Worm (Caenorhabditis elegans) whole organism, L2 larva: Measurements from ENCODE around the gene arc-1.

Experiments used
- C34F6.9 ChIP-seq: fragments of 150-350 bp; optimal IDR thresholded peaks from 2 replicates; lab custom pipeline; 2014; ENCODE audit warnings: missing biosample characterization, missing genetic modification characterization
- R02D3.7 ChIP-seq: fragments of 150-350 bp; optimal IDR thresholded peaks from 2 replicates; lab custom pipeline; 2014; ENCODE audit warnings: missing biosample characterization, missing genetic modification characterization
- Y55F3AM.14 ChIP-seq: fragments of 200-800 bp; sonication (Bioruptor generic); optimal IDR thresholded peaks from 2 replicates; lab custom pipeline; 2018; ENCODE audit warnings: mild to moderate bottlenecking, missing genetic modification characterization, missing compliant biosample characterization
- ZK546.5 ChIP-seq: sonication (generic microtip); optimal IDR thresholded peaks from 2 replicates; lab custom pipeline; 2017; ENCODE audit warnings: missing biosample characterization, missing genetic modification characterization
- alr-1 ChIP-seq: fragments of 150-350 bp; optimal IDR thresholded peaks from 2 replicates; lab custom pipeline; 2014; ENCODE audit warnings: missing biosample characterization, missing genetic modification characterization
- aly-2 ChIP-seq: fragments of 150-350 bp; optimal IDR thresholded peaks from 2 replicates; lab custom pipeline; 2014; ENCODE audit warnings: missing biosample characterization, missing genetic modification characterization
- blmp-1 ChIP-seq: sonication (generic microtip); optimal IDR thresholded peaks from 2 replicates; lab custom pipeline; 2017; ENCODE audit warnings: missing genetic modification characterization, mild to moderate bottlenecking, missing compliant biosample characterization, antibody characterized with exemption, moderate library complexity; ENCODE audit not compliant: insufficient read depth
- ceh-16 ChIP-seq: fragments of 150-350 bp; optimal IDR thresholded peaks from 2 replicates; lab custom pipeline; 2014; ENCODE audit warnings: missing biosample characterization, missing genetic modification characterization
- ceh-82 ChIP-seq: fragments of 150-350 bp; optimal IDR thresholded peaks from 2 replicates; lab custom pipeline; 2014; ENCODE audit warnings: missing biosample characterization, missing genetic modification characterization
- crh-2 ChIP-seq: sonication (generic microtip); optimal IDR thresholded peaks from 2 replicates; lab custom pipeline; 2017; ENCODE audit warnings: missing biosample characterization, missing genetic modification characterization
- elt-1 ChIP-seq: fragments of 150-350 bp; optimal IDR thresholded peaks from 2 replicates; lab custom pipeline; 2014; ENCODE audit warnings: missing biosample characterization, missing genetic modification characterization
- elt-3 ChIP-seq: sonication (generic microtip); optimal IDR thresholded peaks from 2 replicates; lab custom pipeline; 2017; ENCODE audit warnings: missing biosample characterization, missing genetic modification characterization
- fos-1 ChIP-seq: fragments of 150-350 bp; optimal IDR thresholded peaks from 2 replicates; lab custom pipeline; 2014; ENCODE audit warnings: missing biosample characterization, missing genetic modification characterization
- gmeb-1 ChIP-seq: fragments of 150-350 bp; optimal IDR thresholded peaks from 2 replicates; lab custom pipeline; 2014; ENCODE audit warnings: missing biosample characterization, missing genetic modification characterization
- lin-11 ChIP-seq: fragments of 150-350 bp; sonication (generic microtip); optimal IDR thresholded peaks from 2 replicates; lab custom pipeline; 2014; ENCODE audit warnings: missing biosample characterization, missing genetic modification characterization, inconsistent platforms, mixed read lengths
- lin-13 ChIP-seq: fragments of 150-350 bp; optimal IDR thresholded peaks from 2 replicates; lab custom pipeline; 2014; ENCODE audit warnings: missing biosample characterization, missing genetic modification reagents, missing genetic modification characterization
- lin-39 ChIP-seq: fragments of 150-350 bp; optimal IDR thresholded peaks from 2 replicates; lab custom pipeline; 2014; ENCODE audit warnings: missing biosample characterization, missing genetic modification reagents, missing genetic modification characterization
- lsy-2 ChIP-seq, 2 experiments: fragments of 150-350 bp in 1 of 2; sonication (generic microtip) in 1 of 2; optimal IDR thresholded peaks; 2 replicates each; lab custom pipeline; 2014 to 2017; ENCODE audit warnings: missing biosample characterization in 2 of 2, missing genetic modification characterization in 2 of 2
- mab-5 ChIP-seq: fragments of 150-350 bp; optimal IDR thresholded peaks from 2 replicates; lab custom pipeline; 2014; ENCODE audit warnings: missing biosample characterization, missing genetic modification characterization
- mbf-1 ChIP-seq: sonication (generic microtip); optimal IDR thresholded peaks from 2 replicates; lab custom pipeline; 2017; ENCODE audit warnings: missing biosample characterization, missing genetic modification characterization
- mdl-1 ChIP-seq, 2 experiments: fragments of 150-350 bp in 1 of 2; sonication (generic microtip) in 1 of 2; optimal IDR thresholded peaks; 2 replicates each; lab custom pipeline; 2017; ENCODE audit warnings: missing biosample characterization in 2 of 2, missing genetic modification characterization in 2 of 2
- nhr-12 ChIP-seq: fragments of 150-350 bp; optimal IDR thresholded peaks from 2 replicates; lab custom pipeline; 2014; ENCODE audit warnings: missing biosample characterization, missing genetic modification characterization
- nhr-129 ChIP-seq: fragments of 150-350 bp; optimal IDR thresholded peaks from 2 replicates; lab custom pipeline; 2014; ENCODE audit warnings: missing biosample characterization, missing genetic modification characterization
- nhr-21 ChIP-seq: fragments of 150-350 bp; optimal IDR thresholded peaks from 2 replicates; lab custom pipeline; 2014; ENCODE audit warnings: missing biosample characterization, missing genetic modification characterization
- nhr-23 ChIP-seq: fragments of 150-350 bp; optimal IDR thresholded peaks from 2 replicates; lab custom pipeline; 2014; ENCODE audit warnings: missing biosample characterization, missing genetic modification reagents, missing genetic modification characterization
- nhr-237 ChIP-seq: fragments of 150-350 bp; optimal IDR thresholded peaks from 2 replicates; lab custom pipeline; 2014; ENCODE audit warnings: missing biosample characterization, missing genetic modification characterization
- nhr-25 ChIP-seq: fragments of 150-350 bp; sonication (generic microtip); optimal IDR thresholded peaks from 3 replicates; lab custom pipeline; 2014; ENCODE audit warnings: missing biosample characterization, missing genetic modification characterization
- nhr-6 ChIP-seq: fragments of 150-350 bp; optimal IDR thresholded peaks from 2 replicates; lab custom pipeline; 2014; ENCODE audit warnings: missing biosample characterization, missing genetic modification characterization
- nhr-77 ChIP-seq: fragments of 150-350 bp; optimal IDR thresholded peaks from 2 replicates; lab custom pipeline; 2014; ENCODE audit warnings: missing biosample characterization, missing genetic modification characterization
- peb-1 ChIP-seq: fragments of 150-350 bp; optimal IDR thresholded peaks from 2 replicates; lab custom pipeline; 2014; ENCODE audit warnings: missing biosample characterization, missing genetic modification characterization
- sem-4 ChIP-seq: fragments of 150-350 bp; optimal IDR thresholded peaks from 2 replicates; lab custom pipeline; 2014; ENCODE audit warnings: missing biosample characterization, missing genetic modification reagents, missing genetic modification characterization
- sma-3 ChIP-seq: sonication (generic microtip); optimal IDR thresholded peaks from 2 replicates; lab custom pipeline; 2016; ENCODE audit warnings: missing genetic modification reagents, missing genetic modification characterization, missing compliant biosample characterization
- sma-9 ChIP-seq, 2 experiments: fragments of 150-350 bp in 1 of 2; sonication (generic microtip) in 1 of 2; optimal IDR thresholded peaks; 2 replicates each; lab custom pipeline; 2014 to 2016; ENCODE audit warnings: missing genetic modification characterization in 2 of 2, mild to moderate bottlenecking in 1 of 2, missing biosample characterization in 1 of 2, missing compliant biosample characterization in 1 of 2, missing genetic modification reagents in 1 of 2, moderate library complexity in 1 of 2
- snpc-4 ChIP-seq: fragments of 150-350 bp; optimal IDR thresholded peaks from 2 replicates; lab custom pipeline; 2014; ENCODE audit warnings: missing biosample characterization, missing genetic modification characterization
- unc-39 ChIP-seq: fragments of 150-350 bp; optimal IDR thresholded peaks from 2 replicates; lab custom pipeline; 2014; ENCODE audit warnings: missing biosample characterization, missing genetic modification characterization
- unc-55 ChIP-seq: fragments of 150-350 bp; sonication (generic microtip); optimal IDR thresholded peaks from 3 replicates; lab custom pipeline; 2014; ENCODE audit warnings: missing biosample characterization, missing genetic modification reagents, missing genetic modification characterization
- unc-62 ChIP-seq: fragments of 150-350 bp; optimal IDR thresholded peaks from 2 replicates; lab custom pipeline; 2014; ENCODE audit warnings: missing biosample characterization, missing genetic modification reagents, missing genetic modification characterization
- zag-1 ChIP-seq: fragments of 150-350 bp; optimal IDR thresholded peaks from 2 replicates; lab custom pipeline; 2014; ENCODE audit warnings: missing biosample characterization, missing genetic modification characterization
- ztf-1 ChIP-seq: fragments of 200-800 bp; sonication (Bioruptor generic); conservative IDR thresholded peaks from 2 replicates; pipeline ENCODE4 v1.3.6; 2022; ENCODE audit warnings: missing genetic modification characterization, missing compliant biosample characterization
- ztf-11 ChIP-seq: sonication (generic microtip); optimal IDR thresholded peaks from 2 replicates; lab custom pipeline; 2017; ENCODE audit warnings: missing biosample characterization, missing genetic modification characterization
- ztf-4 ChIP-seq: fragments of 150-350 bp; optimal IDR thresholded peaks from 2 replicates; lab custom pipeline; 2014; ENCODE audit warnings: missing biosample characterization, missing genetic modification characterization

arc-1 gene

DNA sequence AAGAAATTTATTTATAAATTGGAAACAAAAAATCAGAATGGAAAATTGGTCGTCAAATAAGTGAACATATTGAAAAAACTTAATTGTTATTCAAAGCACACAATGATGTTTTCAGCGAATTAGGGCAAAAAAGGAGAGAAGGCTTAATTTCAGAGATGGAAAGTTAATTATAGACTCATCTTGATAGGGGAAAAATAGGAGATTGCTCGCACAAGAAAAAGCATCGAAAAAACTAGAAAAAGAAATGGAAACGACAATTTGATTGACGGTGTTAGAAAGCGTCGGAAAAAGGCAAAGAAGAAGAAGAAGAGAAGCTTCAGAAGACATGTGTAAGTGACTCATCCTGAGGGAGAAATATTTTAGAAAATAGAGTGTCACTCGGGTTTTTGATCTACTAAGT is 21.2 kb downstream of the arc-1 start (continued):
- TF ChIP-seq sma-9 (GFP tag; optimal IDR thresholded peaks at IDR 0.05; lab: Kevin White, UChicago) = peak; percentile 15
- no peak for TF ChIP-seq sma-9 (tag; optimal IDR thresholded peaks at IDR 0.05; lab: Kevin White, UChicago)
- TF ChIP-seq zag-1 (tag; lab: Kevin White, UChicago) = peak; percentile 7
- no peak for TF ChIP-seq mab-5 (tag; lab: Kevin White, UChicago)

DNA sequence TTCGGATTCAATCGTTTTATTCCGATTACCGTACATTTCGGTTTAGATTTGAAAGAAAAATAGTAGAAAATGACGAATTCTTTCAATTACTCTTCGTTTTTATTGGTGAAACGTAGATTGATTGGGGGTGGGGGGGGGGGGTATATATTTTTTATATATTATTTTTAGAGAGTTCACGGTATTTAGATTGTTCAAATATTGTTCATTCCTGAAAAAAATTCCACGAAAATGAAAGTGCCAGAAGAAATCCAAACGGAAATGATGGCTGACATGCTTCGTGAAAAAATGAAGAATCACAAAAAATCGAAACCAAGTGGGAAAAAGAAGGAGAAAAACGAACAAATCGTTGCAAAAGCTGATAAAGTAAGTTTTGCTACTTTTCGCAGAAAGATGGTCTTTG is 25.6 kb downstream of the arc-1 start, which contains the start of the genes Y53C12A.8 and Y53C12A.7:
Gene Y53C12A.8 (minus strand): TSS at position 101 of the 400 bp plus-strand sequence.
Gene Y53C12A.7 (plus strand): TSS at position 181 of the 400 bp plus-strand sequence.
- TF ChIP-seq lin-13 (GFP tag; lab: Kevin White, UChicago) = no peak
- TF ChIP-seq ztf-11 (tag; lab: Kevin White, UChicago) = no peak
- TF ChIP-seq nhr-25 (tag; lab: Kevin White, UChicago) = no peak
- TF ChIP-seq crh-2 (tag; lab: Kevin White, UChicago) = no peak
- no peak for TF ChIP-seq alr-1 (tag; lab: Kevin White, UChicago)
- TF ChIP-seq fos-1 (tag; lab: Kevin White, UChicago) = no peak
- TF ChIP-seq Y55F3AM.14 = no peak
- TF ChIP-seq unc-62 (GFP tag; lab: Kevin White, UChicago) = no peak
- TF ChIP-seq aly-2 = no peak
- TF ChIP-seq peb-1 (tag; lab: Kevin White, UChicago) = no peak
- TF ChIP-seq ceh-16 (tag; lab: Kevin White, UChicago) = no peak
- no peak for TF ChIP-seq mab-5 (tag; lab: Kevin White, UChicago)
- no peak for TF ChIP-seq nhr-12 (tag; lab: Kevin White, UChicago)
- TF ChIP-seq elt-1 (tag; lab: Kevin White, UChicago) = no peak
- no peak for TF ChIP-seq lsy-2 (tag; optimal IDR thresholded peaks at IDR 0.05; lab: Kevin White, UChicago)
- TF ChIP-seq ztf-1 (GFP tag; lab: Robert Waterston, UW) = no peak
- TF ChIP-seq zag-1 (tag; lab: Kevin White, UChicago) = no peak
- TF ChIP-seq nhr-21 (tag; lab: Kevin White, UChicago) = no peak
- no peak for TF ChIP-seq nhr-237
- no peak for TF ChIP-seq ceh-82 (tag; lab: Kevin White, UChicago)

DNA sequence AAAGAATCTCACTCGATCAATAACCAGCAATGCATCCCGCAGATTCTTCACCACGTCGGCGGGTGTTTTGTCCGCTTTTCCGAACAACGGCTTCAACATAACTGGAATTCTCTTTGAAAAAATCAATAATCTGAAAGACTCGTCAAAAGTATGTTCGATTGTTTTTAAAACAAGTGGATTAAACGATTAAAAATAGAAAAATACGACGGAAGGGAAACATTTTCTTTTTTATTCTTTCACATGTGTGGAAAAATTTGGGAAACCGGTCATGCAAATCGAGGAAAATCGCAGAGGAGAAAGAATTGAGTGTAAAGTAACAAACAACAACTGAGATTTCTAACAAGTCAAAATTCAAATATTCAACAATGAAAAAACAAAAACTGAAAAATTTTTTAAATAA is 28.8 kb downstream of the arc-1 start, which contains the start of gene mop-25.2:
Gene mop-25.2 (minus strand): TSS at position 101 of the 400 bp plus-strand sequence.
- no peak for TF ChIP-seq mbf-1 (tag; lab: Kevin White, UChicago)

DNA sequence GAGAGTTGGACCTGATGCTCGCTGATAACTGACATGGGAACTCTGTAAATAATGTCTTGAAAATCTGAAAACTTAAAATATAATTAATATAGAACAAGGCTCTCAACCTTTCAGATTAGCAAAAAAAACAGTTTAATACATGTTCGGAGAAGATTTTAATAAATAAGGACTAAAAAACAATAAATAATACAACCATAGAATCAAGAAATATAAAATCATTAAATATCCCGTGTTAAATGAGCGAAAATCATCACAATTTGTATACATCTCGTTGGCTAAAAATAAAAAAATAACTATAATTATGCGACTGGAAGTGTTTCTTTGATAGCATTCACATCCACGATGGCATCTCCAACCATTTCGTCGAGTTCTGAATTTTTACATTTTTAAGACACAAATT is 30.0 kb downstream of the arc-1 start, which contains the start of gene Y53C12A.10:
Gene Y53C12A.10 (minus strand): TSS at position 101 of the 400 bp plus-strand sequence.
- TF ChIP-seq Y55F3AM.14 (no peak), unc-55 (no peak), aly-2 (no peak), nhr-77 (tag; lab: Kevin White, UChicago) (no peak), ceh-82 (tag; lab: Kevin White, UChicago) (no peak), sma-9 (GFP tag; optimal IDR thresholded peaks at IDR 0.05; lab: Kevin White, UChicago) (no peak), sma-9 (tag; optimal IDR thresholded peaks at IDR 0.05; lab: Kevin White, UChicago) (no peak), ztf-4 (tag; lab: Kevin White, UChicago) (no peak), lin-39 (no peak), peb-1 (tag; lab: Kevin White, UChicago) (no peak), crh-2 (tag; lab: Kevin White, UChicago) (no peak)

DNA sequence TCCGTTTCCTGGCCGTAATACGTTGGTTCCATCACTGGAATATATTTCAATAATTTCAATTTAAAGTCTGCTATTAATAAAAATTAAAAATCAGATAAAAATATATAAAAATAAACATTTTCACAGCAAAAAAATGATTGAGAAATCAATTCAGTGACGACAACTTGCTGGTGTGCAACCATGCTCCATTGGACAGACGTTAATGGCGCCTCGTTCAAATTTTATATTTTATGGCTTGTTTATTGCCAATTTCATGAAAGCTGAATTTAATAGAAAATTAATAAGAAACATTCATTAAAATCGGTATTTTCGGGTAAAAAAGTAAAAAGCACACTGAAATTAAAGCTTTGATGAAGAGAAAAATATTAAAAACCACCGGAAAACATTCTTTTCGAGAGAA is 31.4 kb downstream of the arc-1 start, which contains the start of gene Y53C12A.3:
Gene Y53C12A.3 (minus strand): TSS at position 34 of the 400 bp plus-strand sequence.
- TF ChIP-seq C34F6.9 (peak; percentile 40), sem-4 (tag; lab: Kevin White, UChicago) (no peak), mab-5 (tag; lab: Kevin White, UChicago) (no peak), nhr-21 (tag; lab: Kevin White, UChicago) (no peak), mdl-1 (tag; optimal IDR thresholded peaks at IDR 0.05; lab: Kevin White, UChicago) (no peak), ztf-4 (tag; lab: Kevin White, UChicago) (no peak), lsy-2 (tag; optimal IDR thresholded peaks at IDR 0.05; lab: Kevin White, UChicago) (peak in 1 of 2 experiments; percentile 74), lin-11 (tag; lab: Kevin White, UChicago) (no peak), unc-55 (peak; percentile 79), unc-39 (tag; lab: Kevin White, UChicago) (no peak), unc-62 (GFP tag; lab: Kevin White, UChicago) (no peak), ceh-16 (tag; lab: Kevin White, UChicago) (no peak), snpc-4 (no peak), nhr-237 (no peak), fos-1 (tag; lab: Kevin White, UChicago) (peak; percentile 17), elt-3 (tag; lab: Kevin White, UChicago) (no peak), nhr-23 (tag; lab: Kevin White, UChicago) (no peak), gmeb-1 (tag; lab: Kevin White, UChicago) (peak; percentile 91), R02D3.7 (tag; lab: Kevin White, UChicago) (no peak), mbf-1 (tag; lab: Kevin White, UChicago) (no peak), ceh-82 (tag; lab: Kevin White, UChicago) (no peak), ztf-11 (tag; lab: Kevin White, UChicago) (no peak), Y55F3AM.14 (no peak), nhr-129 (tag; lab: Kevin White, UChicago) (peak; percentile 7), lin-13 (GFP tag; lab: Kevin White, UChicago) (peak; percentile 34), ZK546.5 (no peak), nhr-6 (tag; lab: Kevin White, UChicago) (no peak), blmp-1 (peak; percentile 24), sma-3 (GFP tag; lab: Kevin White, UChicago) (peak; percentile 7), peb-1 (tag; lab: Kevin White, UChicago) (no peak), zag-1 (tag; lab: Kevin White, UChicago) (no peak)
